ENCODE assay signal across 3 worm cellular contexts in genomic region chrX:5655601-5656000, ce11.
TF ChIP-seq lines count a peak whose summit lies in the region.

No protein-coding gene starts in this region.

TF ChIP-seq in whole organism, L4 larva, 104 proteins besides CTCF, POLR2A, EP300 and RAD21:
- TF ChIP-seq aha-1 (tag; lab: Kevin White, UChicago), result peak; percentile 68
- no peak for TF ChIP-seq F44E2.7 (GFP tag; IDR thresholded peaks at IDR 0.05; lab: Robert Waterston, UW)

TF ChIP-seq in whole organism, late embryonic, 69 proteins besides CTCF, POLR2A, EP300 and RAD21:
- no peak for TF ChIP-seq pat-9 (tag; optimal IDR thresholded peaks at IDR 0.05; lab: Kevin White, UChicago)
- TF ChIP-seq che-1 (tag; optimal IDR thresholded peaks at IDR 0.05; lab: Kevin White, UChicago), result no peak
- no peak for TF ChIP-seq Y22D7AL.16 (tag; optimal IDR thresholded peaks at IDR 0.05; lab: Kevin White, UChicago)
- TF ChIP-seq unc-42 (tag; optimal IDR thresholded peaks at IDR 0.05; lab: Kevin White, UChicago), result peak; percentile 2
- TF ChIP-seq ceh-45 (GFP tag; IDR thresholded peaks at IDR 0.05; lab: Robert Waterston, UW), result no peak

TF ChIP-seq in whole organism, mixed stage, embryonic, 35 proteins besides CTCF, POLR2A, EP300 and RAD21:
- TF ChIP-seq ces-1 (GFP tag; optimal IDR thresholded peaks at IDR 0.05; lab: Kevin White, UChicago) (peak; percentile 52), lsy-2 (tag; optimal IDR thresholded peaks at IDR 0.05; lab: Kevin White, UChicago) (no peak)
